Fruit fly (Drosophila melanogaster): ENCODE measurements around the gene CG2698.

Gene CG2698

DNA sequence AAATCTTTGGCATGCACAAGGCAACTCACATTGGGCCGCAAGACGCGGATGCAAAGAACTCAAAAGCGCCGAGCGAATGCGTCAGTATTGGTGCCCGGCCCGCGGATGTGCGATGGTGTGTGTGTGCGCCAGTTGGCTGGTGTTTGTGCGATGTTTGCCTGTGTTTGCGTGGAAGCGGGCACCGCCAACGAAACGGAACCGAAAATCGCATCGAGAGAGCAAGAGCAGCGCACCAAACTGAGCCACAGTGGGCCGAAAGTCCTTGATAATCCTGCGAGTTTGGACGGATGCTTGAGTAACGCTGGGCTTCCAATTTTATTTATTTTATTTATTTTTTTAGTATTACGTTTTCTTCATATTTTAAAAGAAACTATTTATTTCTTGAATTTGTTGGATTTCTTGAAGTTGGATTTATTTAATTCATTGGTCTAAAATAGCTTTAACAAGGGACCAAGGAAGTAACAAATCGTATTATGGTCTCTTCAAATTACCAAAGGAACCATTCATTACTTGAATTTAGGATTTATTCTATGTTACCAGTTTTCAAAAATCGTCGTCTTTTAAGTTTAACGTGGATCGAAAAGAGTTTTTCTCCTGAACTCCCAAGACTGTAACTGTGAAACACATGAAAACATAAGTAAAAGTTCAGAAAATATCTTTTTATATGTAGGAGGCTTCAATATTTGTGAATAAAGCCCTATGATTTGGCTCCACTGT lies 38.4 kb upstream of the CG2698 start:
- TF ChIP-seq CG12768 (GFP tag; optimal IDR thresholded peaks at IDR 0.05) (peak; percentile 34), CG14711 (tag; optimal IDR thresholded peaks at IDR 0.05) (no peak), CG7045 (GFP tag; optimal IDR thresholded peaks at IDR 0.05) (peak; percentile 43), CG11617 (GFP tag; optimal IDR thresholded peaks at IDR 0.05) (peak; percentile 75), ovo (GFP tag; optimal IDR thresholded peaks at IDR 0.05) (no peak), CG5204 (GFP tag; optimal IDR thresholded peaks at IDR 0.05) (peak; percentile 56), Crg-1 (GFP tag; optimal IDR thresholded peaks at IDR 0.05) (no peak), cnc (optimal IDR thresholded peaks at IDR 0.05) (no peak), CG33017 (tag; optimal IDR thresholded peaks at IDR 0.05) (no peak), kay (GFP tag; ENCODE audit: borderline replicate concordance) (no peak), Hr96 (GFP tag; optimal IDR thresholded peaks at IDR 0.05) (peak; percentile 2), toe (GFP tag; optimal IDR thresholded peaks at IDR 0.05) (peak; percentile 16), cic (GFP tag; optimal IDR thresholded peaks at IDR 0.05) (no peak), pad (GFP tag; optimal IDR thresholded peaks at IDR 0.05) (peak; percentile 13), tj (GFP tag; optimal IDR thresholded peaks at IDR 0.05) (peak; percentile 3), Mnt (GFP tag; optimal IDR thresholded peaks at IDR 0.05) (peak; percentile 69), bab1 (GFP tag; optimal IDR thresholded peaks at IDR 0.05) (no peak), CG7101 (tag; optimal IDR thresholded peaks at IDR 0.05) (no peak), CG1620 (GFP tag; optimal IDR thresholded peaks at IDR 0.05) (no peak), Clk (GFP tag; optimal IDR thresholded peaks at IDR 0.05) (no peak)

DNA sequence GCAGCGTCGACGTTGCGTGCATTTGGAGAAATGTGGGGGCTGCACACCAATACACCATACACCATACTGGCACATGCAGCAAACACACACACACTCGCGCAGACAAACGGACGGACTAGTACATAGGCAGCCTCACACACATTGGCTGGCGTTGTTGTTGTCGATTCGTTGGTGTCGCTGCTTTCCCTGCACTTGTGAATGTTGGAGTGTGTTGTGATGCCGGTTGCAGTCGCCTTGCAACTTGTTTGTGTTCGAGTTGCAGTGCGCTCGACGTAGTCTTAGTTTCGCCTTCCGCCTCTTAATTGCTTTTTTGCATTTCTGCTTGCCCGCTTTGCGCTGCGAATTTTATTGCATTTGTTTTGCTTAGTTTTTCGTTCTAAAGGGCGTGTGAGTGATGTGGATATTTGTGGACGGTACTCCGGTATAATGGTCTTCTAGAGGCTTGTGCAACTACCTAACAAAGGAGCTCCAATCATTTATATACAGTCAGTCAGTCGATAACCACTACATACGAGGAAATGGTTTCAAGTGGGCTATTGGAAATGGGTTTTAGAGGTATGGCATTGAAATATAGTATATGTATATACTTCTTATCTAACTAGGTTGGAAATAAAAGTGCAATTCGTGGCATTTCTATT lies 37.7 kb upstream of the CG2698 start:
- TF ChIP-seq CG33017 (tag; optimal IDR thresholded peaks at IDR 0.05) (no peak), CG7101 (tag; optimal IDR thresholded peaks at IDR 0.05) (no peak), Crg-1 (GFP tag; optimal IDR thresholded peaks at IDR 0.05) (no peak), Mnt (GFP tag; optimal IDR thresholded peaks at IDR 0.05) (peak; percentile 66), bab1 (GFP tag; optimal IDR thresholded peaks at IDR 0.05) (peak; percentile 15), tj (GFP tag; optimal IDR thresholded peaks at IDR 0.05) (peak; percentile 5), Clk (GFP tag; optimal IDR thresholded peaks at IDR 0.05) (no peak), cic (GFP tag; optimal IDR thresholded peaks at IDR 0.05) (peak; percentile 40), kay (GFP tag; ENCODE audit: borderline replicate concordance) (peak; percentile 79)

DNA sequence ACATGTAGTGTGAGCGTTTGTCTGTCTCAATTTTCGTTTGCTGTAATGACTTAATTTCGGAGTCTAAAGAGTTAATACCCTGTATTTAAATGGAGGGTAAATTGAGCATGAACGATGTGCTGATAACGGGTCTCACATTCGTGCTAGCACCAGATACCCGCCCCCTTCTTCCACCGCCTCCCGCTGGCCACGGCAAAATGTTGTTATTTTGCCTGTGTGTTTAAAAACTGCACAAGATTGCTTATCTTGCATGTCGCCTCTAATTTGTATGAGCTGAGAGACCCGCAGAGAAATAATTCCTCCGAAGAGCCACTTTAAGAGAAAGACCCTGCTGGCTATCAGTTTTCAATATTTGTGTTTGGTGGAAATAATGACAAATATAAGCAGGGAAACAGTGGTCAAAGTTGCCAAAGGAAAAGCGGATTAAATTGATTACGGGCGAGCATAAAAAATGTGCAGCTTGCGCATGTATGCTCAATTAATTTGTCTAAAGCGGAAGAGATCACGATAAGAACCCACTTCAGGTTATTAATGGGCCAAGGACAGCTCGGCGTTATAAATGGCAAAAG lies 36.5 kb upstream of the CG2698 start:
- TF ChIP-seq toe (GFP tag; optimal IDR thresholded peaks at IDR 0.05), result no peak
- peak; percentile 84 for TF ChIP-seq tj (GFP tag; optimal IDR thresholded peaks at IDR 0.05)
- TF ChIP-seq cic (GFP tag; optimal IDR thresholded peaks at IDR 0.05), result peak; percentile 77
- peak; percentile 19 for TF ChIP-seq Crg-1 (GFP tag; optimal IDR thresholded peaks at IDR 0.05)
- peak; percentile 16 for TF ChIP-seq CG33017 (tag; optimal IDR thresholded peaks at IDR 0.05)
- peak; percentile 70 for TF ChIP-seq Mnt (GFP tag; optimal IDR thresholded peaks at IDR 0.05)

DNA sequence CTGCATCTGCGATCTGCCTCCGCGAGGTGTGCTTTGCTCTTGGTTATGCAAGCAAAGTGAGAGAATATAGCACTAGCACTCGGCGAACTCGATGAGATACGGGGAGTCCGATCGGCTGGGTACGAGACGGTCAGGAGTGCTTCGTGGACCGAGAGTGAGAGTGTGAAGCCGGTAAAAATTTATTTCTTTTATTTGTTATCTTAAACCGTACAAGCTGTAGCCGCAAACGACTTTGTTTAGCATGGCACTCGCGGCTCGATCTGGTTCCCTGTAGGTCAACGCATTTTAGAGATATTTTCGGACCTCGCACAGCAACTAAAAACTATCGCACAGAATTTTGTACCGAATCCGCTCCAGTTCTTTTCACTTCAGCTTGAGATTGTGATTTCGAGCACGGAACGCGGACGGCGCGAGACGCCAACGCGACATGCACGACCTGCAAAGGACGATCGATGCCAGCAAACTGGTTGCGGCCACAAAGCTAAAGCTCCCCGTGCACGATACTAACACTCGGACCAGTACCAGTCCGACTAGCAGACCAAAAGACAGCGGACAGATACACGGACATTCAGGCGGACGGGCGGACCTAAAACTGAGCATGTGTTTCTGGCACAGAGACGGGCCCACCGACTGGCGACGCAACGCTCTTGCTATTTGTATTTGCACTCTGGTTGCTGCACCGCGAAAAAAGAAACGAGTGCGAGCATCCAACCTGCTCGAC lies 34.7 kb upstream of the CG2698 start:
- TF ChIP-seq CG14711 (tag; optimal IDR thresholded peaks at IDR 0.05), result no peak
- TF ChIP-seq CG11617 (GFP tag; optimal IDR thresholded peaks at IDR 0.05), result no peak
- TF ChIP-seq Hr96 (GFP tag; optimal IDR thresholded peaks at IDR 0.05), result peak; percentile 11

DNA sequence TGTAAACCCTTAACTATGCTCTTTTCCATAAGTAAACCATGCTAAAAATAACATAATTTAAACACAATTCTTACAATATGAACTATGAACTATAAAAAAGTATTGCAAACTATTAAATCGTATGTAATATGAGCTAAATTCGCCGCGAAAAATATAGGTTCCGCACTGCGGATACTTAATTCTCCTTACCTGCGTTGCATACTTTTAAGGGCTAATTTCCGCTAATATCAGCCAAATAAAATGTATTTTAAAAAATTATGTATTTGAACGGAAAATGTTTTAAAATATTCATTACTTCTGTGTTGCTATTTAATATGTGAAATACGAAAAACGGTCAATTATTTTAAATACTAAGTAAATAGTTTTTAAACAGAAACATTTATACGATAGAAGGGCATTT lies 34.0 kb upstream of the CG2698 start, which contains the start of gene dsx:
Gene dsx (minus strand): TSS at position 62 of the 400 bp plus-strand sequence.
- TF ChIP-seq cic (GFP tag; optimal IDR thresholded peaks at IDR 0.05), result no peak
- peak; percentile 11 for TF ChIP-seq CG7045 (GFP tag; optimal IDR thresholded peaks at IDR 0.05)
- TF ChIP-seq Clk (GFP tag; optimal IDR thresholded peaks at IDR 0.05), result no peak

DNA sequence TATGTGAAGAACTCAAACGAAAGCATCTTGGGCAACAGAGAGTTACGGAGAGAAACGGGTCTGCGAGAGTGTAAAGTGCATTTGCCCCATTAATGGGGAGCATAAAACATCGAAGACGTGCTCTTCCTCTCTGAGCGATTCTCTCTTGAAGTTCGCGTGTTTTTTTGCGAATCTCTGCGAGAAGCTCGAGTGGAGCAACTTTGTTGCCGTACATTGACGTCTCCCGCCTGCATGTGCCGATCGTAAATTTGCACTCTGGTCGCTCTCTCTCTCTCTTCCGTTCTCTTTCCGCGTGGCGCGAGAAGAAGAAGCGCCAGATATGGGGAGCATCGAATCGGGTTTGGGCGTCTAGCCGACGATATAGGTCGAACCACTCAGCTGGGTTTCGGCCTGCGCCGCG lies 33.6 kb upstream of the CG2698 start:
- TF ChIP-seq CG12768 (GFP tag; optimal IDR thresholded peaks at IDR 0.05), result no peak
- TF ChIP-seq kay (GFP tag; ENCODE audit: borderline replicate concordance), result no peak
- peak; percentile 71 for TF ChIP-seq Mnt (GFP tag; optimal IDR thresholded peaks at IDR 0.05)
- no peak for TF ChIP-seq CG33017 (tag; optimal IDR thresholded peaks at IDR 0.05)
- no peak for TF ChIP-seq pad (GFP tag; optimal IDR thresholded peaks at IDR 0.05)
- TF ChIP-seq CG11617 (GFP tag; optimal IDR thresholded peaks at IDR 0.05), result no peak
- TF ChIP-seq Clk (GFP tag; optimal IDR thresholded peaks at IDR 0.05), result no peak

All from whole organism, adult.